Worm (Caenorhabditis elegans) whole organism, L1 larva: ENCODE results near the gene got-2.2.
A peak's percentile ranks its signal among the peaks of the same experiment; 100 is the strongest.

Experiments
- C04F5.9 ChIP-seq: sonication (generic microtip); optimal IDR thresholded peaks from 2 replicates; lab custom pipeline; 2016; ENCODE audit warnings: missing genetic modification characterization, missing compliant biosample characterization
- C16A3.4 ChIP-seq: fragments of 150-350 bp; optimal IDR thresholded peaks from 2 replicates; lab custom pipeline; 2014; ENCODE audit warnings: missing biosample characterization, missing genetic modification characterization
- aha-1 ChIP-seq: fragments of 150-350 bp; optimal IDR thresholded peaks from 2 replicates; lab custom pipeline; 2014; ENCODE audit warnings: missing biosample characterization, missing genetic modification characterization
- alr-1 ChIP-seq: fragments of 200-800 bp; sonication (Bioruptor generic); optimal IDR thresholded peaks from 2 replicates; lab custom pipeline; 2018; ENCODE audit warnings: borderline replicate concordance, mild to moderate bottlenecking, missing genetic modification characterization, missing compliant biosample characterization
- blmp-1 ChIP-seq: fragments of 150-350 bp; optimal IDR thresholded peaks from 2 replicates; lab custom pipeline; 2014; ENCODE audit warnings: missing biosample characterization, missing genetic modification characterization
- ceh-82 ChIP-seq, 3 experiments: fragments of 150-350 bp in 1 of 3; sonication (generic microtip) in 2 of 3; optimal IDR thresholded peaks; 2 replicates each; lab custom pipeline; 2014 to 2017; ENCODE audit warnings: missing biosample characterization in 3 of 3, missing genetic modification characterization in 3 of 3
- ceh-88 ChIP-seq: fragments of 200-800 bp; sonication (Bioruptor generic); IDR thresholded peaks from 2 replicates; pipeline ENCODE4 v1.3.6; 2022; ENCODE audit warnings: missing genetic modification characterization, missing compliant biosample characterization
- ces-1 ChIP-seq: fragments of 150-350 bp; optimal IDR thresholded peaks from 2 replicates; lab custom pipeline; 2014; ENCODE audit warnings: missing biosample characterization, missing genetic modification reagents, missing genetic modification characterization
- dsc-1 ChIP-seq: sonication (generic microtip); optimal IDR thresholded peaks from 2 replicates; lab custom pipeline; 2016; ENCODE audit warnings: mild to moderate bottlenecking, missing genetic modification characterization, missing compliant biosample characterization
- efl-3 ChIP-seq: fragments of 200-800 bp; sonication (Bioruptor generic); optimal IDR thresholded peaks from 2 replicates; lab custom pipeline; 2018; ENCODE audit warnings: mild to moderate bottlenecking, missing genetic modification characterization, missing compliant biosample characterization
- egl-27 ChIP-seq, 2 experiments: fragments of 150-350 bp in 1 of 2; sonication (generic microtip); optimal IDR thresholded peaks; 3 replicates each; lab custom pipeline; 2017 to 2018; ENCODE audit warnings: missing biosample characterization in 2 of 2, missing genetic modification characterization in 2 of 2, missing genetic modification reagents in 2 of 2
- elt-3 ChIP-seq, 6 experiments: fragments of 150-350 bp in 1 of 6; sonication (generic microtip); optimal IDR thresholded peaks; 2 replicates each; lab custom pipeline; 2017 to 2018; ENCODE audit warnings: missing biosample characterization in 6 of 6, missing genetic modification characterization in 6 of 6, inconsistent platforms in 1 of 6
- fkh-8 ChIP-seq: sonication (generic microtip); optimal IDR thresholded peaks from 2 replicates; lab custom pipeline; 2016; ENCODE audit warnings: mild to moderate bottlenecking, missing genetic modification characterization, missing compliant biosample characterization
- grh-1 ChIP-seq: fragments of 200-800 bp; sonication (Bioruptor generic); IDR thresholded peaks from 2 replicates; pipeline ENCODE4 v1.3.6; 2022; ENCODE audit warnings: missing genetic modification reagents, missing genetic modification characterization, missing compliant biosample characterization
- hlh-17 ChIP-seq: fragments of 200-800 bp; sonication (Bioruptor generic); optimal IDR thresholded peaks from 2 replicates; lab custom pipeline; 2018; ENCODE audit warnings: missing genetic modification characterization, mild to moderate bottlenecking, missing compliant biosample characterization, moderate library complexity, borderline replicate concordance
- hlh-4 ChIP-seq: sonication (generic microtip); optimal IDR thresholded peaks from 2 replicates; lab custom pipeline; 2016; ENCODE audit warnings: mild to moderate bottlenecking, missing genetic modification characterization, missing compliant biosample characterization
- hpl-2 ChIP-seq: fragments of 150-350 bp; optimal IDR thresholded peaks from 2 replicates; lab custom pipeline; 2014; ENCODE audit warnings: missing biosample characterization, missing genetic modification reagents, missing genetic modification characterization
- irx-1 ChIP-seq: sonication (generic microtip); optimal IDR thresholded peaks from 2 replicates; lab custom pipeline; 2016; ENCODE audit warnings: missing genetic modification characterization, missing compliant biosample characterization
- jun-1 ChIP-seq: fragments of 150-350 bp; optimal IDR thresholded peaks from 2 replicates; lab custom pipeline; 2014; ENCODE audit warnings: missing biosample characterization, missing genetic modification reagents, missing genetic modification characterization
- lin-14 ChIP-seq: fragments of 200-800 bp; sonication (Bioruptor generic); optimal IDR thresholded peaks from 2 replicates; lab custom pipeline; 2018; ENCODE audit warnings: mild to moderate bottlenecking, missing genetic modification characterization, moderate library complexity, missing compliant biosample characterization
- lin-15B ChIP-seq: fragments of 150-350 bp; sonication (generic microtip); optimal IDR thresholded peaks from 3 replicates; lab custom pipeline; 2014; ENCODE audit warnings: missing biosample characterization, missing genetic modification characterization
- lin-35 ChIP-seq, 2 experiments: fragments of 150-350 bp; optimal IDR thresholded peaks; 2 replicates each; lab custom pipeline; 2014; ENCODE audit warnings: missing biosample characterization in 2 of 2, missing genetic modification characterization in 2 of 2, missing genetic modification reagents in 2 of 2
- lin-39 ChIP-seq: fragments of 150-350 bp; optimal IDR thresholded peaks from 2 replicates; lab custom pipeline; 2014; ENCODE audit warnings: missing biosample characterization, missing genetic modification reagents, missing genetic modification characterization
- mep-1 ChIP-seq: fragments of 150-350 bp; optimal IDR thresholded peaks from 2 replicates; lab custom pipeline; 2014; ENCODE audit warnings: missing biosample characterization, missing genetic modification characterization
- nhr-11 ChIP-seq: fragments of 150-350 bp; optimal IDR thresholded peaks from 2 replicates; lab custom pipeline; 2014; ENCODE audit warnings: missing biosample characterization, missing genetic modification characterization
- nhr-12 ChIP-seq: sonication (generic microtip); optimal IDR thresholded peaks from 2 replicates; lab custom pipeline; 2017; ENCODE audit warnings: missing biosample characterization, missing genetic modification characterization
- nhr-19 ChIP-seq: fragments of 200-800 bp; sonication (Bioruptor generic); conservative IDR thresholded peaks from 2 replicates; pipeline ENCODE4 v1.3.6; 2022; ENCODE audit warnings: missing genetic modification characterization, missing compliant biosample characterization
- nhr-20 ChIP-seq: sonication (generic microtip); optimal IDR thresholded peaks from 2 replicates; lab custom pipeline; 2016; ENCODE audit warnings: mild to moderate bottlenecking, missing genetic modification characterization, missing compliant biosample characterization
- nhr-237 ChIP-seq: fragments of 150-350 bp; optimal IDR thresholded peaks from 2 replicates; lab custom pipeline; 2014; ENCODE audit warnings: missing biosample characterization, missing genetic modification characterization
- nhr-28 ChIP-seq: fragments of 150-350 bp; optimal IDR thresholded peaks from 2 replicates; lab custom pipeline; 2014; ENCODE audit warnings: missing biosample characterization, missing genetic modification characterization
- nhr-47 ChIP-seq: sonication (generic microtip); optimal IDR thresholded peaks from 2 replicates; lab custom pipeline; 2016; ENCODE audit warnings: mild to moderate bottlenecking, missing genetic modification characterization, moderate library complexity, missing compliant biosample characterization
- nhr-71 ChIP-seq: sonication (generic microtip); optimal IDR thresholded peaks from 2 replicates; lab custom pipeline; 2016; ENCODE audit warnings: mild to moderate bottlenecking, missing genetic modification characterization, moderate library complexity, missing compliant biosample characterization
- nhr-76 ChIP-seq: sonication (generic microtip); optimal IDR thresholded peaks from 2 replicates; lab custom pipeline; 2017; ENCODE audit warnings: missing biosample characterization, missing genetic modification characterization
- nhr-77 ChIP-seq: fragments of 150-350 bp; optimal IDR thresholded peaks from 2 replicates; lab custom pipeline; 2014; ENCODE audit warnings: missing biosample characterization, missing genetic modification characterization
- nhr-84 ChIP-seq: sonication (generic microtip); optimal IDR thresholded peaks from 2 replicates; lab custom pipeline; 2017; ENCODE audit warnings: missing biosample characterization, missing genetic modification characterization
- nhr-85 ChIP-seq: sonication (generic microtip); peaks from one replicate; lab custom pipeline; 2016; ENCODE audit warnings: missing genetic modification characterization, inconsistent platforms, missing compliant biosample characterization
- nhr-90 ChIP-seq: sonication (generic microtip); optimal IDR thresholded peaks from 2 replicates; lab custom pipeline; 2016; ENCODE audit warnings: mild to moderate bottlenecking, missing genetic modification characterization, missing compliant biosample characterization; ENCODE audit not compliant: poor library complexity
- pqm-1 ChIP-seq: sonication (generic microtip); optimal IDR thresholded peaks from 3 replicates; lab custom pipeline; 2017; ENCODE audit warnings: missing biosample characterization, missing genetic modification characterization
- rnt-1 ChIP-seq: sonication (generic microtip); optimal IDR thresholded peaks from 2 replicates; lab custom pipeline; 2016; ENCODE audit warnings: mild to moderate bottlenecking, missing genetic modification characterization, moderate library complexity, missing compliant biosample characterization
- snpc-4 ChIP-seq: fragments of 150-350 bp; optimal IDR thresholded peaks from 2 replicates; lab custom pipeline; 2014; ENCODE audit warnings: missing biosample characterization, missing genetic modification characterization
- snu-23 ChIP-seq: sonication (generic microtip); optimal IDR thresholded peaks from 2 replicates; lab custom pipeline; 2016; ENCODE audit warnings: missing genetic modification characterization, missing compliant biosample characterization
- sup-37 ChIP-seq: fragments of 200-800 bp; sonication (Bioruptor generic); optimal IDR thresholded peaks from 2 replicates; lab custom pipeline; 2018; ENCODE audit warnings: mild to moderate bottlenecking, missing genetic modification characterization, missing compliant biosample characterization
- swsn-7 ChIP-seq: sonication (generic microtip); optimal IDR thresholded peaks from 2 replicates; lab custom pipeline; 2016; ENCODE audit warnings: missing genetic modification characterization, missing compliant biosample characterization
- tbx-2 ChIP-seq: sonication (generic microtip); optimal IDR thresholded peaks from 2 replicates; lab custom pipeline; 2016; ENCODE audit warnings: missing genetic modification characterization, missing compliant biosample characterization
- tlp-1 ChIP-seq: fragments of 150-350 bp; optimal IDR thresholded peaks from 2 replicates; lab custom pipeline; 2014; ENCODE audit warnings: missing biosample characterization, missing genetic modification characterization
- unc-62 ChIP-seq: fragments of 150-350 bp; optimal IDR thresholded peaks from 2 replicates; lab custom pipeline; 2014; ENCODE audit warnings: missing biosample characterization, missing genetic modification reagents, missing genetic modification characterization
- unc-86 ChIP-seq: sonication (generic microtip); optimal IDR thresholded peaks from 2 replicates; lab custom pipeline; 2016; ENCODE audit warnings: missing genetic modification characterization, missing compliant biosample characterization
- unc-98 ChIP-seq: fragments of 200-800 bp; sonication (Bioruptor generic); IDR thresholded peaks from 2 replicates; pipeline ENCODE4 v1.3.6; 2022; ENCODE audit warnings: missing genetic modification characterization, missing compliant biosample characterization
- vab-15 ChIP-seq: sonication (generic microtip); optimal IDR thresholded peaks from 2 replicates; lab custom pipeline; 2017; ENCODE audit warnings: missing genotype, mild to moderate bottlenecking, missing genetic modification characterization, missing compliant biosample characterization
- zip-4 ChIP-seq: fragments of 200-800 bp; sonication (Bioruptor generic); optimal IDR thresholded peaks from 2 replicates; lab custom pipeline; 2018; ENCODE audit warnings: mild to moderate bottlenecking, missing genetic modification characterization, moderate library complexity, missing compliant biosample characterization
- ztf-11 ChIP-seq, 2 experiments: sonication (generic microtip); optimal IDR thresholded peaks; 2 replicates each; lab custom pipeline; 2016 to 2017; ENCODE audit warnings: missing genetic modification characterization in 2 of 2, missing biosample characterization in 1 of 2, missing compliant biosample characterization in 1 of 2
- ztf-4 ChIP-seq: fragments of 150-350 bp; optimal IDR thresholded peaks from 2 replicates; lab custom pipeline; 2014; ENCODE audit warnings: missing biosample characterization, missing genetic modification characterization

got-2.2 gene

DNA sequence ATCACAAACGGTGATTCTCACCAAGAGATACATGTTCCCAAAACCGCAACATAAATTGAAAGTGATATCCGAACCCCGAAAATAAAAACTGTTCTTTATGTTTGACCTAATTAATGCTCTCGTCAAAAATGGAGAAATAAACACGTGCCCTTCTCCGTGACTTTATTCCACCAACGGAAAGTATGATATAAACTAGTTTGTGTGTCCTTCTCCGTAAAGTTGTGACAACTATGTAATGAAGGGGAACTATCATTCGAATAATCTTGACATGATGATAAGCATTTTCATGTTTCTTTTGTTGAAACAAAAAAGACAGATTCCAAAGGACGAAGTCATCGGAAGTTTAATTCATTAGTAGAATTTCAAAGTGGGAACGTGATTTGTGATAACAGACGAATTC, 39.2 kb upstream of the got-2.2 start:
- TF ChIP-seq unc-86: no peak
- no peak for TF ChIP-seq nhr-237 (tag; lab: Kevin White, UChicago)
- no peak for TF ChIP-seq C04F5.9 (tag; lab: Kevin White, UChicago)
- peak; percentile 32 for TF ChIP-seq nhr-90
- TF ChIP-seq rnt-1 (tag; lab: Kevin White, UChicago): peak; percentile 9
- TF ChIP-seq ztf-4 (tag; lab: Kevin White, UChicago): peak; percentile 30
- peak; percentile 12 for TF ChIP-seq C16A3.4 (tag; lab: Kevin White, UChicago)
- no peak for TF ChIP-seq nhr-12
- TF ChIP-seq blmp-1 (tag; lab: Kevin White, UChicago): peak; percentile 83
- TF ChIP-seq irx-1: no peak
- no peak for TF ChIP-seq jun-1
- no peak for TF ChIP-seq sup-37 (GFP tag; lab: Kevin White, UChicago)
- TF ChIP-seq nhr-20 (tag; lab: Kevin White, UChicago): peak; percentile 45
- TF ChIP-seq nhr-85 (tag; lab: Kevin White, UChicago): peak; percentile 13
- no peak for TF ChIP-seq nhr-28
- no peak for TF ChIP-seq ceh-88 (GFP tag; lab: Robert Waterston, UW)
- TF ChIP-seq snu-23 (GFP tag; lab: Kevin White, UChicago): peak; percentile 57
- no peak for TF ChIP-seq alr-1 (tag; lab: Kevin White, UChicago)
- no peak for TF ChIP-seq efl-3
- TF ChIP-seq vab-15 (tag; lab: Kevin White, UChicago): no peak
- TF ChIP-seq pqm-1 (tag; lab: Kevin White, UChicago): no peak
- TF ChIP-seq elt-3 (tag; optimal IDR thresholded peaks at IDR 0.05; lab: Kevin White, UChicago): peak in 2 of 6 experiments; percentile 59 to 87
- TF ChIP-seq lin-14 (GFP tag; lab: Kevin White, UChicago): peak; percentile 46
- TF ChIP-seq snpc-4: no peak
- no peak for TF ChIP-seq lin-39 (tag; lab: Kevin White, UChicago)
- no peak for TF ChIP-seq ztf-11 (tag; optimal IDR thresholded peaks at IDR 0.05; lab: Kevin White, UChicago)
- TF ChIP-seq ceh-82 (tag; optimal IDR thresholded peaks at IDR 0.05; lab: Kevin White, UChicago): no peak
- TF ChIP-seq mep-1 (tag; lab: Kevin White, UChicago): peak; percentile 17
- peak; percentile 71 for TF ChIP-seq nhr-71 (tag; lab: Kevin White, UChicago)
- 0 out of 2 replicates have a peak, but pooled peaks have one; percentile 20 for TF ChIP-seq grh-1 (GFP tag; lab: Robert Waterston, UW)
- no peak for TF ChIP-seq ces-1 (GFP tag; lab: Kevin White, UChicago)
- TF ChIP-seq nhr-19 (GFP tag; lab: Robert Waterston, UW): peak; percentile 26
- peak; percentile 36 for TF ChIP-seq nhr-47 (tag; lab: Kevin White, UChicago)
- TF ChIP-seq lin-35 (GFP tag; optimal IDR thresholded peaks at IDR 0.05; lab: Kevin White, UChicago): peak in 1 of 2 experiments; percentile 58
- TF ChIP-seq aha-1: no peak
- no peak for TF ChIP-seq nhr-84 (tag; lab: Kevin White, UChicago)
- no peak for TF ChIP-seq fkh-8
- TF ChIP-seq hpl-2: no peak
- peak; percentile 17 for TF ChIP-seq tbx-2 (tag; lab: Kevin White, UChicago)

DNA sequence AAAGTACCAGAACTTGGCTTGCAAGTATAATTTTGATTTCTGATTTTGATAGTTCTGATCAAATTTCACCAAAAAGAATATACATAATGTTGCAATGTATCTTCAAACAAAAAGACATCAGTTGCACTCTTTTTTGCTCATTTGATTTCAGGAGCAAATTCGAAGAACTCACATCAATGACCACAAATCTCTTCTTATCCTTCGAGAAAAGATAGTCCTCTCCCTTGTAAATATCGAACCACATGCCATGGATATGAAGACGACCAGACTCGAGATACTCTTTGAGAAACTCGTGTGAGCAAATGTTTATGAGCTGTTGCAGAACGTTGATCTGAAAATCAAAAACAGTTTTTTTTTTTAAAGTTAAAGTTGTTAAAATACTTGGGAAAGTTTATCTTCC, 38.0 kb upstream of the got-2.2 start:
- TF ChIP-seq nhr-76 (no peak), nhr-11 (tag; lab: Kevin White, UChicago) (no peak), nhr-20 (tag; lab: Kevin White, UChicago) (peak; percentile 11), unc-62 (GFP tag; lab: Kevin White, UChicago) (no peak), tlp-1 (tag; lab: Kevin White, UChicago) (no peak), nhr-77 (no peak), swsn-7 (tag; lab: Kevin White, UChicago) (peak; percentile 13), elt-3 (tag; optimal IDR thresholded peaks at IDR 0.05; lab: Kevin White, UChicago) (no peak), hlh-17 (no peak), mep-1 (tag; lab: Kevin White, UChicago) (peak; percentile 0), hlh-4 (no peak), ceh-82 (tag; optimal IDR thresholded peaks at IDR 0.05; lab: Kevin White, UChicago) (no peak), unc-98 (no peak), ceh-88 (GFP tag; lab: Robert Waterston, UW) (no peak), nhr-71 (tag; lab: Kevin White, UChicago) (peak; percentile 75), egl-27 (tag; optimal IDR thresholded peaks at IDR 0.05; lab: Kevin White, UChicago) (no peak), nhr-85 (tag; lab: Kevin White, UChicago) (no peak), zip-4 (no peak), efl-3 (no peak), dsc-1 (tag; lab: Kevin White, UChicago) (no peak), lin-15B (tag; lab: Kevin White, UChicago) (no peak), unc-86 (no peak), snu-23 (GFP tag; lab: Kevin White, UChicago) (peak; percentile 49), irx-1 (no peak), hpl-2 (no peak)
